Worm (Caenorhabditis elegans): ENCODE results near the gene F59A7.2.

DNA sequence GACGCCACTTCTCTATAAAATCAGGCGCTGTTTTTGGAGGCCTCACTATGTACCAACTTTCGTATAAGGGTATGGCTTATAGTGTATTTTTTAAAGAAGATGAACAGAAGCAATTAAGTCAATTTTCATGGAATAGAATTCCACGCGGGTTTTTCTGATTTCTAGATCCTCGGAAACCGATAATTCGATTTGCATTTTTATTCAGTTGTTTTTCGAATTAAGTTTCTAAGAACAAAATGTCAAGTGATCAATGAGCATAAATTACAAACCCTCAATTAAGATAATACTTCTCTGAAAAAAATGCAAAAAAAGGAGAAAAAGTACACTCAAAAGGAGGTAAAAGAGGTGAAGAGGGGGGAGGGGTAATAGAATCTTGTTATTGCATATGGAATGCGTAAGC lies 5.0 kb upstream of the F59A7.2 start:
- TF ChIP-seq skn-1 (tag; optimal IDR thresholded peaks at IDR 0.05), result no peak
- no peak for TF ChIP-seq unc-62 (GFP tag; optimal IDR thresholded peaks at IDR 0.05)
- TF ChIP-seq nhr-28 (tag; optimal IDR thresholded peaks at IDR 0.05), result no peak
- TF ChIP-seq nhr-25 (tag; optimal IDR thresholded peaks at IDR 0.05), result no peak
- no peak for TF ChIP-seq fkh-10 (GFP tag; optimal IDR thresholded peaks at IDR 0.05)
- TF ChIP-seq ceh-82 (tag; optimal IDR thresholded peaks at IDR 0.05), result no peak
- TF ChIP-seq lin-39 (tag; optimal IDR thresholded peaks at IDR 0.05), result no peak
- TF ChIP-seq nhr-23 (tag; optimal IDR thresholded peaks at IDR 0.05), result no peak
- TF ChIP-seq elt-3 (tag; optimal IDR thresholded peaks at IDR 0.05), result no peak
- no peak for TF ChIP-seq snpc-4 (tag; optimal IDR thresholded peaks at IDR 0.05)
- TF ChIP-seq nhr-77 (tag; optimal IDR thresholded peaks at IDR 0.05), result no peak
- no peak for TF ChIP-seq R02D3.7 (tag; optimal IDR thresholded peaks at IDR 0.05)

Data from whole organism, L3 larva.